Worm (Caenorhabditis elegans) whole organism, late embryonic: ENCODE measurements around the gene Y46G5A.20.

Experiments used
- ceh-14 ChIP-seq: sonication (generic microtip); optimal IDR thresholded peaks from 2 replicates; lab custom pipeline; 2016; ENCODE audit warnings: missing genotype, missing genetic modification characterization, missing compliant biosample characterization
- ceh-48 ChIP-seq: sonication (generic microtip); optimal IDR thresholded peaks from 2 replicates; lab custom pipeline; 2016; ENCODE audit warnings: missing genetic modification characterization, inconsistent platforms, missing compliant biosample characterization
- ceh-9 ChIP-seq: sonication (generic microtip); optimal IDR thresholded peaks from 2 replicates; lab custom pipeline; 2016; ENCODE audit warnings: mild to moderate bottlenecking, missing genetic modification characterization, inconsistent platforms, missing compliant biosample characterization
- elt-2 ChIP-seq: sonication (generic microtip); optimal IDR thresholded peaks from 2 replicates; lab custom pipeline; 2016; ENCODE audit warnings: missing genetic modification reagents, missing genetic modification characterization, missing compliant biosample characterization
- ets-4 ChIP-seq: sonication (generic microtip); optimal IDR thresholded peaks from 2 replicates; lab custom pipeline; 2016; ENCODE audit warnings: missing genetic modification characterization, missing compliant biosample characterization
- fkh-6 ChIP-seq: sonication (generic microtip); optimal IDR thresholded peaks from 2 replicates; lab custom pipeline; 2016; ENCODE audit warnings: missing genetic modification characterization, missing compliant biosample characterization
- hlh-13 ChIP-seq: fragments of 200-800 bp; sonication (Bioruptor generic); optimal IDR thresholded peaks from 2 replicates; lab custom pipeline; 2018; ENCODE audit warnings: mild to moderate bottlenecking, missing genetic modification characterization, missing compliant biosample characterization
- hlh-15 ChIP-seq: sonication (generic microtip); optimal IDR thresholded peaks from 2 replicates; lab custom pipeline; 2016; ENCODE audit warnings: missing genetic modification characterization, missing compliant biosample characterization
- hlh-6 ChIP-seq: sonication (generic microtip); optimal IDR thresholded peaks from 2 replicates; lab custom pipeline; 2016; ENCODE audit warnings: missing genotype, missing genetic modification characterization, missing compliant biosample characterization
- lim-6 ChIP-seq: sonication (generic microtip); optimal IDR thresholded peaks from 2 replicates; lab custom pipeline; 2016; ENCODE audit warnings: missing genetic modification characterization, missing compliant biosample characterization
- nhr-232 ChIP-seq: sonication (generic microtip); optimal IDR thresholded peaks from 2 replicates; lab custom pipeline; 2016; ENCODE audit warnings: missing genetic modification characterization, missing compliant biosample characterization
- npax-4 ChIP-seq: sonication (generic microtip); optimal IDR thresholded peaks from 2 replicates; lab custom pipeline; 2016; ENCODE audit warnings: missing genetic modification characterization, missing compliant biosample characterization
- pqm-1 ChIP-seq: sonication (generic microtip); optimal IDR thresholded peaks from 2 replicates; lab custom pipeline; 2016; ENCODE audit warnings: missing genetic modification characterization, missing compliant biosample characterization
- sox-2 ChIP-seq: fragments of 200-800 bp; sonication (Bioruptor generic); IDR thresholded peaks from 2 replicates; pipeline ENCODE4 v1.3.6; 2022; ENCODE audit warnings: missing genetic modification reagents, missing genetic modification characterization, missing compliant biosample characterization
- syd-9 ChIP-seq: sonication (generic microtip); optimal IDR thresholded peaks from 2 replicates; lab custom pipeline; 2016; ENCODE audit warnings: mild to moderate bottlenecking, missing genetic modification characterization, moderate library complexity, missing compliant biosample characterization
- ttx-3 ChIP-seq: sonication (generic microtip); optimal IDR thresholded peaks from 2 replicates; lab custom pipeline; 2016; ENCODE audit warnings: missing genetic modification reagents, missing genetic modification characterization, missing compliant biosample characterization
- unc-55 ChIP-seq: sonication (generic microtip); optimal IDR thresholded peaks from 2 replicates; lab custom pipeline; 2017; ENCODE audit warnings: missing biosample characterization, missing genetic modification reagents, missing genetic modification characterization
- unc-86 ChIP-seq: sonication (generic microtip); optimal IDR thresholded peaks from 2 replicates; lab custom pipeline; 2016; ENCODE audit warnings: missing genetic modification characterization, missing compliant biosample characterization

Gene Y46G5A.20

DNA sequence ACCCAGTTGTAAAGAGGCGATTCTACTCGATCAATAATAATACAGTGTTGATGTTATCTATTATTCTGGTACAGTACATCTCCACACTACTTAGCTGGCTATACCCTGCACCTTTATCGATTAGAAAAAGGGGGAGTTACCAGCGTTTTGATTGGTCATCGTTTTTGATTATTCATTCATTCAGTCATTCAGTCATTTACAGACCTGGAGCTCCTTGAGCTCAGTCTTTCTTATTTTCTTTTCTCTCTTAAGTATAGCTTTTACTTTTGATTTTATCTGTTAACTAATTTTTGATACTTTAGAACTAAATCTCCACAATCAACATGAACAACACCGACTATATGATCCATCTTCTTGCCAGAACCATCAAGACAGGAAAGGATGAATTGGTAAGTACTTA, 39.3 kb downstream of the Y46G5A.20 start, which contains the start of gene Y46G5A.28:
Gene Y46G5A.28, plus strand, starts transcription at position 301 of the 400 bp plus-strand sequence.
- no peak for TF ChIP-seq sox-2 (GFP tag; lab: Robert Waterston, UW)
- no peak for TF ChIP-seq npax-4 (tag; lab: Kevin White, UChicago)
- no peak for TF ChIP-seq pqm-1 (tag; lab: Kevin White, UChicago)
- TF ChIP-seq, all 69 proteins: peak for 0

DNA sequence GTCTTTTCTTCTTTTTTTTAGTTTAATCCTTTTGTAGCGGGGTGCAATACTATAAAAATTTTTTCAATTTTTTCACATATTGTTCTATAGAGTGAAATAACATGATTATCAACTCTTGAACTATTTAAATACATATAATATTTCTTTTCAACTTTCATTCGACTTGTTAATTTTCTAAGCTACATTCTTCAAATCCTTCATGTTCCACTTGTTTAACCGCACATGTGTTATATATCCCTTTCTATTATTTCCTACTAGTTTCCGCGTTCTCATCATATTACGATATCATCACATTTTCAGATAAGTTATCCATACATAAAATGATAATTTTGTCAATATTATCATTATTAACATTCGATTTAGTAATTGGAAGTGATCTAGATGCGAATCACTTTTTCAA, 45.1 kb downstream of the Y46G5A.20 start, which contains the start of gene Y46G5A.29:
Gene Y46G5A.29, plus strand, starts transcription at position 301 of the 400 bp plus-strand sequence.
- no peak for TF ChIP-seq hlh-13 (GFP tag; lab: Kevin White, UChicago)
- no peak for TF ChIP-seq elt-2
- TF ChIP-seq ttx-3, result no peak
- no peak for TF ChIP-seq fkh-6 (tag; lab: Kevin White, UChicago)
- TF ChIP-seq syd-9 (tag; lab: Kevin White, UChicago), result no peak
- TF ChIP-seq hlh-15 (tag; lab: Kevin White, UChicago), result no peak
- no peak for TF ChIP-seq unc-55 (GFP tag; lab: Kevin White, UChicago)
- no peak for TF ChIP-seq ceh-9 (tag; lab: Kevin White, UChicago)
- TF ChIP-seq ceh-48 (tag; lab: Kevin White, UChicago), result no peak
- TF ChIP-seq lim-6 (tag; lab: Kevin White, UChicago), result no peak
- no peak for TF ChIP-seq ets-4
- no peak for TF ChIP-seq nhr-232 (tag; lab: Kevin White, UChicago)
- TF ChIP-seq sox-2 (GFP tag; lab: Robert Waterston, UW), result no peak
- TF ChIP-seq unc-86 (tag; lab: Kevin White, UChicago), result no peak
- no peak for TF ChIP-seq pqm-1 (tag; lab: Kevin White, UChicago)
- TF ChIP-seq ceh-14, result no peak
- no peak for TF ChIP-seq hlh-6 (tag; lab: Kevin White, UChicago)
